Worm (Caenorhabditis elegans): ENCODE measurements around the gene B0281.1.

Gene B0281.1

ce11 chrII:2304575-2304974 lies 8.3 kb upstream of the B0281.1 start:
- no peak for TF ChIP-seq egl-27 (tag; optimal IDR thresholded peaks at IDR 0.05)
- no peak for TF ChIP-seq Y105C5A.15 (GFP tag; IDR thresholded peaks at IDR 0.05)
- no peak for TF ChIP-seq sdz-12 (GFP tag; optimal IDR thresholded peaks at IDR 0.05)
- no peak for TF ChIP-seq aly-2 (tag; optimal IDR thresholded peaks at IDR 0.05)
- no peak for TF ChIP-seq spr-1 (tag; optimal IDR thresholded peaks at IDR 0.05)
- peak; percentile 23 for TF ChIP-seq aha-1 (tag)

ce11 chrII:2305507-2305906 lies 7.4 kb upstream of the B0281.1 start:
- TF ChIP-seq php-3 (GFP tag; IDR thresholded peaks at IDR 0.05) (no peak), lin-1 (GFP tag; IDR thresholded peaks at IDR 0.05) (peak; percentile 26; the same call in 1 of the 2 replicates), spr-3 (GFP tag; optimal IDR thresholded peaks at IDR 0.05) (no peak), arid-1 (GFP tag; conservative IDR thresholded peaks at IDR 0.05) (no peak), D1046.2 (GFP tag; IDR thresholded peaks at IDR 0.05) (no peak), jun-1 (tag; optimal IDR thresholded peaks at IDR 0.05) (no peak), nhr-28 (tag; optimal IDR thresholded peaks at IDR 0.05) (peak; percentile 61), zip-11 (GFP tag; IDR thresholded peaks at IDR 0.05) (no peak), lin-15B (tag; optimal IDR thresholded peaks at IDR 0.05) (no peak), T20F7.1 (GFP tag; optimal IDR thresholded peaks at IDR 0.05) (no peak), R02D3.7 (tag; optimal IDR thresholded peaks at IDR 0.05) (no peak), attf-4 (tag; optimal IDR thresholded peaks at IDR 0.05) (no peak), ceh-44 (GFP tag; IDR thresholded peaks at IDR 0.05) (no peak), T26A8.4 (GFP tag; IDR thresholded peaks at IDR 0.05) (no peak), ama-1 (optimal IDR thresholded peaks at IDR 0.05) (no peak), lin-38 (GFP tag; IDR thresholded peaks at IDR 0.05) (no peak), mes-2 (tag; optimal IDR thresholded peaks at IDR 0.05; ENCODE audit: poor library complexity, severe bottlenecking) (no peak), Y75B8A.6 (GFP tag; IDR thresholded peaks at IDR 0.05) (no peak), pqm-1 (tag; optimal IDR thresholded peaks at IDR 0.05) (peak; percentile 93), dmd-6 (GFP tag; IDR thresholded peaks at IDR 0.05) (peak; percentile 10; the same call in 1 of the 2 replicates), F44E2.7 (GFP tag; IDR thresholded peaks at IDR 0.05) (no peak), nhr-48 (tag; optimal IDR thresholded peaks at IDR 0.05) (no peak), unc-130 (GFP tag; optimal IDR thresholded peaks at IDR 0.05) (no peak), gei-8 (GFP tag; optimal IDR thresholded peaks at IDR 0.05) (no peak), dmd-8 (GFP tag; IDR thresholded peaks at IDR 0.05) (no peak), hmg-1.1 (GFP tag; IDR thresholded peaks at IDR 0.05) (no peak), tra-1 (GFP tag; IDR thresholded peaks at IDR 0.05) (no peak), fos-1 (tag; optimal IDR thresholded peaks at IDR 0.05) (no peak), nhr-102 (tag; optimal IDR thresholded peaks at IDR 0.05) (no peak), aly-2 (tag; optimal IDR thresholded peaks at IDR 0.05) (no peak), aha-1 (tag) (peak; percentile 10), zfp-2 (tag; optimal IDR thresholded peaks at IDR 0.05) (no peak), snpc-1.2 (GFP tag; IDR thresholded peaks at IDR 0.05) (no peak), Y48G9A.11 (GFP tag; IDR thresholded peaks at IDR 0.05) (no peak), ceh-62 (tag; optimal IDR thresholded peaks at IDR 0.05) (no peak), lir-3 (tag; optimal IDR thresholded peaks at IDR 0.05) (no peak), daf-16 (GFP tag; optimal IDR thresholded peaks at IDR 0.05) (no peak), daf-16 (tag; optimal IDR thresholded peaks at IDR 0.05) (peak; percentile 52), ZK337.2 (GFP tag; IDR thresholded peaks at IDR 0.05) (no peak), madf-9 (GFP tag; conservative IDR thresholded peaks at IDR 0.05) (no peak), lin-13 (GFP tag; optimal IDR thresholded peaks at IDR 0.05) (no peak), Y5F2A.4 (GFP tag; optimal IDR thresholded peaks at IDR 0.05) (no peak)

Measured in whole organism, L4 larva.